Fruit fly (Drosophila melanogaster) whole organism, wandering third instar larva: ENCODE data around the gene nAChRalpha5.

Experiments
- Abd-B ChIP-seq: fragments of >200 bp; optimal IDR thresholded peaks from 2 replicates; lab custom pipeline; 2017; ENCODE audit warnings: missing biosample characterization, missing genetic modification characterization
- CG32264 ChIP-seq: fragments of 200-800 bp; sonication (Bioruptor generic); optimal IDR thresholded peaks from 2 replicates; lab custom pipeline; 2016; ENCODE audit warnings: missing biosample characterization, missing genetic modification characterization
- CG9705 ChIP-seq: fragments of 200-800 bp; sonication (Bioruptor generic); optimal IDR thresholded peaks from 2 replicates; lab custom pipeline; 2018; ENCODE audit warnings: missing biosample characterization, mild to moderate bottlenecking, missing genetic modification characterization
- CrebA ChIP-seq: fragments of 200-800 bp; sonication (Bioruptor generic); optimal IDR thresholded peaks from 2 replicates; lab custom pipeline; 2016; ENCODE audit warnings: missing biosample characterization, mild to moderate bottlenecking, missing genetic modification characterization, borderline replicate concordance
- Dfd ChIP-seq: fragments of >200 bp; optimal IDR thresholded peaks from 2 replicates; lab custom pipeline; 2017; ENCODE audit warnings: missing biosample characterization, missing genetic modification characterization
- Dif ChIP-seq: fragments of 200-275, 200-300 bp; sonication (Bioruptor generic); optimal IDR thresholded peaks from 2 replicates; lab custom pipeline; 2018; ENCODE audit warnings: missing biosample characterization, missing genetic modification characterization; ENCODE audit not compliant: partially characterized antibody
- GATAd ChIP-seq: sonication (Bioruptor generic); optimal IDR thresholded peaks from 2 replicates; lab custom pipeline; 2016; ENCODE audit warnings: missing biosample characterization, missing genetic modification characterization
- HLH106 ChIP-seq: fragments of 200-800 bp; optimal IDR thresholded peaks from 3 replicates; lab custom pipeline; 2019; ENCODE audit warnings: missing biosample characterization, mild to moderate bottlenecking, missing genetic modification characterization, moderate library complexity
- Hnf4 ChIP-seq: fragments of 200-800 bp; sonication (Bioruptor generic); optimal IDR thresholded peaks from 2 replicates; lab custom pipeline; 2016; ENCODE audit warnings: missing biosample characterization, mild to moderate bottlenecking, missing genetic modification characterization
- Hr83 ChIP-seq: fragments of 200-300 bp; sonication (Bioruptor generic); optimal IDR thresholded peaks from 2 replicates; lab custom pipeline; 2016; ENCODE audit warnings: missing biosample characterization, mild to moderate bottlenecking, missing genetic modification characterization, moderate library complexity; ENCODE audit not compliant: poor library complexity, severe bottlenecking
- Jra ChIP-seq: sonication (Bioruptor generic); optimal IDR thresholded peaks from 2 replicates; lab custom pipeline; 2016; ENCODE audit warnings: missing biosample characterization, missing genetic modification characterization
- Mio ChIP-seq: sonication (Bioruptor generic); optimal IDR thresholded peaks from 2 replicates; lab custom pipeline; 2016; ENCODE audit warnings: missing biosample characterization, missing genetic modification characterization
- Myc ChIP-seq: fragments of >200 bp; optimal IDR thresholded peaks from 2 replicates; lab custom pipeline; 2017
- N ChIP-seq: fragments of >200 bp; optimal IDR thresholded peaks from 2 replicates; lab custom pipeline; 2018; ENCODE audit warnings: missing biosample characterization, missing external identifiers, missing genetic modification characterization
- OdsH ChIP-seq: fragments of 200-800 bp; sonication (Bioruptor generic); optimal IDR thresholded peaks from 2 replicates; lab custom pipeline; 2016; ENCODE audit warnings: missing biosample characterization, mild to moderate bottlenecking, missing genetic modification characterization
- Rel ChIP-seq, 2 experiments: fragments of 200-800 bp; sonication (Bioruptor generic) in 1 of 2; optimal IDR thresholded peaks; 2 replicates in 1 of 2; 3 replicates in 1 of 2; lab custom pipeline; 2016 to 2019; ENCODE audit warnings: mild to moderate bottlenecking in 2 of 2, missing biosample characterization in 2 of 2, missing genetic modification characterization in 2 of 2, moderate library complexity in 1 of 2
- Sp1 ChIP-seq: fragments of 200-800 bp; sonication (Bioruptor generic); optimal IDR thresholded peaks from 3 replicates; lab custom pipeline; 2019; ENCODE audit warnings: missing biosample characterization, mild to moderate bottlenecking, missing genetic modification characterization, moderate library complexity
- Vsx2 ChIP-seq: fragments of 200-300, 225-300 bp; sonication (Bioruptor generic); optimal IDR thresholded peaks from 2 replicates; lab custom pipeline; 2018; ENCODE audit warnings: missing biosample characterization, missing genetic modification characterization; ENCODE audit not compliant: partially characterized antibody
- br ChIP-seq: fragments of 200-800 bp; sonication (Bioruptor generic); optimal IDR thresholded peaks from 2 replicates; lab custom pipeline; 2016; ENCODE audit warnings: missing biosample characterization, missing genetic modification characterization
- brk ChIP-seq: fragments of 200-800 bp; sonication (Bioruptor generic); optimal IDR thresholded peaks from 2 replicates; lab custom pipeline; 2016; ENCODE audit warnings: missing biosample characterization, mild to moderate bottlenecking, missing genetic modification characterization
- dl ChIP-seq, 2 experiments: fragments of 175-275, 200-275 bp in 1 of 2; fragments of 200-275 bp in 1 of 2; sonication (Bioruptor generic); optimal IDR thresholded peaks; lab custom pipeline; 2018; ENCODE audit warnings: mild to moderate bottlenecking in 2 of 2, missing biosample characterization in 2 of 2, missing genetic modification characterization in 2 of 2, moderate library complexity in 2 of 2; ENCODE audit not compliant: partially characterized antibody in 2 of 2, insufficient read depth in 1 of 2
- dmrt93B ChIP-seq: fragments of 200-800 bp; sonication (Bioruptor generic); optimal IDR thresholded peaks from 2 replicates; lab custom pipeline; 2018; ENCODE audit warnings: missing biosample characterization, mild to moderate bottlenecking, missing genetic modification characterization
- dsf ChIP-seq: sonication (Bioruptor generic); optimal IDR thresholded peaks from 2 replicates; lab custom pipeline; 2016; ENCODE audit warnings: missing biosample characterization, missing genetic modification characterization, borderline replicate concordance
- ey ChIP-seq: fragments of 200-800 bp; sonication (Bioruptor generic); optimal IDR thresholded peaks from 2 replicates; lab custom pipeline; 2016; ENCODE audit warnings: missing biosample characterization, missing genetic modification characterization
- foxo ChIP-seq, 2 experiments: fragments of 200-800 bp; sonication (Bioruptor generic); optimal IDR thresholded peaks; 2 replicates in 1 of 2; 3 replicates in 1 of 2; lab custom pipeline; 2016 to 2017; ENCODE audit warnings: missing biosample characterization in 2 of 2, missing genetic modification characterization in 2 of 2
- fru ChIP-seq: fragments of 200-800 bp; sonication (Bioruptor generic); optimal IDR thresholded peaks from 3 replicates; lab custom pipeline; 2016; ENCODE audit warnings: missing biosample characterization, mild to moderate bottlenecking, missing genetic modification characterization
- h ChIP-seq: fragments of 200-800 bp; sonication (Bioruptor generic); optimal IDR thresholded peaks from 3 replicates; lab custom pipeline; 2016; ENCODE audit warnings: missing biosample characterization, mild to moderate bottlenecking, missing genetic modification characterization
- jim ChIP-seq: fragments of 175-275, 200-325 bp; sonication (Bioruptor generic); optimal IDR thresholded peaks from 2 replicates; lab custom pipeline; 2016; ENCODE audit warnings: missing biosample characterization, mild to moderate bottlenecking, missing genetic modification characterization
- lola ChIP-seq: fragments of >200 bp; optimal IDR thresholded peaks from 2 replicates; lab custom pipeline; 2017; ENCODE audit warnings: missing biosample characterization, missing genetic modification characterization
- pan ChIP-seq: fragments of >200 bp; optimal IDR thresholded peaks from 2 replicates; lab custom pipeline; 2017
- psq ChIP-seq: fragments of 200-800 bp; sonication (Bioruptor generic); optimal IDR thresholded peaks from 3 replicates; lab custom pipeline; 2017; ENCODE audit warnings: missing biosample characterization, mild to moderate bottlenecking, missing genetic modification characterization, moderate library complexity
- rgr ChIP-seq: fragments of 200-800 bp; sonication (Bioruptor generic); optimal IDR thresholded peaks from 3 replicates; lab custom pipeline; 2016; ENCODE audit warnings: missing biosample characterization, mild to moderate bottlenecking, missing genetic modification characterization
- sv ChIP-seq: fragments of 200-800 bp; sonication (Bioruptor generic); optimal IDR thresholded peaks from 3 replicates; lab custom pipeline; 2016; ENCODE audit warnings: missing biosample characterization, missing genetic modification characterization
- tai ChIP-seq: sonication (Bioruptor generic); optimal IDR thresholded peaks from 2 replicates; lab custom pipeline; 2016; ENCODE audit warnings: missing biosample characterization, missing genetic modification characterization
- usp ChIP-seq: fragments of >200 bp; optimal IDR thresholded peaks from 2 replicates; lab custom pipeline; 2017; ENCODE audit warnings: missing biosample characterization, missing genetic modification characterization
- woc ChIP-seq: sonication (Bioruptor generic); optimal IDR thresholded peaks from 2 replicates; lab custom pipeline; 2016; ENCODE audit warnings: missing biosample characterization, mild to moderate bottlenecking, missing genetic modification characterization

The nAChRalpha5 gene

DNA sequence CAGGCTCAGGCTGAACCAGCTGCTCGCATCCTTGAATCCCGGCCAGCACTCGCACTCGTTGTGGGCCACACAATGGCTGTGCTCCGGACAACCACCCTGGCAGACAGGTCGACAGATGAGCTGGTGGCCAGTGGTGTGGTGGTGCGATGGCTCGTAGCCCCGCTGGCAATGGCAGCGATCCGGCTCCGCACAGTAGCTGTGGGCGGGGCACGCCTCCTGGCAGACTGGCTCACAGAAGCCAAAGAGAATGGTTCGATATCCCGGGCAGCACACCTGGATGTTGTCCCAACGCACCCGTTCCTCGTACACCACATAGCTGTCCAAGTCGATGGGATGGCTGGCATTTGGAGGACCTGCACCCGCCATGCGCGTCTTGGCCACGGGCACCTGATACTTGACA, 20.3 kb upstream of the nAChRalpha5 start:
- TF ChIP-seq Abd-B (GFP tag; lab: Kevin White, UChicago) (no peak), HLH106 (tag; lab: Kevin White, UChicago) (no peak), brk (no peak)

- no peak for TF ChIP-seq Myc (lab: Kevin White, UChicago)
- no peak for TF ChIP-seq foxo (GFP tag; optimal IDR thresholded peaks at IDR 0.05; lab: Kevin White, UChicago)
- TF ChIP-seq dsf (GFP tag; lab: Kevin White, UChicago): no peak
- no peak for TF ChIP-seq Rel (GFP tag; optimal IDR thresholded peaks at IDR 0.05; lab: Kevin White, UChicago)
- no peak for TF ChIP-seq Rel (tag; optimal IDR thresholded peaks at IDR 0.05; lab: Kevin White, UChicago)
- TF ChIP-seq Dif (GFP tag; lab: Kevin White, UChicago): no peak
- no peak for TF ChIP-seq dmrt93B (GFP tag; lab: Kevin White, UChicago)
- TF ChIP-seq Vsx2 (GFP tag; lab: Kevin White, UChicago): no peak
- TF ChIP-seq Hr83 (GFP tag; lab: Kevin White, UChicago): no peak
- no peak for TF ChIP-seq Jra (GFP tag; lab: Kevin White, UChicago)
- TF ChIP-seq jim (GFP tag; lab: Kevin White, UChicago): no peak
- no peak for TF ChIP-seq OdsH (GFP tag; lab: Kevin White, UChicago)
- no peak for TF ChIP-seq Dfd
- TF ChIP-seq br (GFP tag; lab: Kevin White, UChicago): no peak
- TF ChIP-seq brk: no peak
- TF ChIP-seq CrebA (GFP tag; lab: Kevin White, UChicago): no peak
- TF ChIP-seq Abd-B (GFP tag; lab: Kevin White, UChicago): no peak
- no peak for TF ChIP-seq usp (GFP tag; lab: Kevin White, UChicago)
- TF ChIP-seq Sp1: no peak
- no peak for TF ChIP-seq Hnf4 (GFP tag; lab: Kevin White, UChicago)
Measured at dm6 chr2L:14020108-14020507, 19.9 kb upstream of the nAChRalpha5 start, which contains the start of gene NimC3. NimC3 (minus strand) TSS chr2L:14020208.

- no peak for TF ChIP-seq N
- no peak for TF ChIP-seq OdsH (GFP tag; lab: Kevin White, UChicago)
- no peak for TF ChIP-seq CG32264 (GFP tag; lab: Kevin White, UChicago)
- TF ChIP-seq Dif (GFP tag; lab: Kevin White, UChicago): peak; percentile 30
- no peak for TF ChIP-seq Sp1
- TF ChIP-seq psq: no peak
- TF ChIP-seq Vsx2 (GFP tag; lab: Kevin White, UChicago): peak; percentile 91
- no peak for TF ChIP-seq Mio (GFP tag; lab: Kevin White, UChicago)
- no peak for TF ChIP-seq woc
- no peak for TF ChIP-seq tai (GFP tag; lab: Kevin White, UChicago)
- no peak for TF ChIP-seq lola (GFP tag; lab: Kevin White, UChicago)
- peak; percentile 37 for TF ChIP-seq CrebA (GFP tag; lab: Kevin White, UChicago)
- peak; percentile 2 for TF ChIP-seq brk
- TF ChIP-seq Abd-B (GFP tag; lab: Kevin White, UChicago): no peak
- no peak for TF ChIP-seq Dfd
- TF ChIP-seq GATAd: no peak
- no peak for TF ChIP-seq rgr (GFP tag; lab: Kevin White, UChicago)
- TF ChIP-seq jim (GFP tag; lab: Kevin White, UChicago): no peak
- TF ChIP-seq dl (GFP tag; optimal IDR thresholded peaks at IDR 0.05; lab: Kevin White, UChicago; ENCODE audit: insufficient read depth in 1 of 2, partially characterized antibody in 2 of 2): peak in 1 of 2 experiments; percentile 27
- TF ChIP-seq fru (GFP tag; lab: Kevin White, UChicago): no peak
Measured at dm6 chr2L:14020545-14020874, 19.5 kb upstream of the nAChRalpha5 start.

dm6 chr2L:14020875-14021643, 18.9 kb upstream of the nAChRalpha5 start:
- TF ChIP-seq woc (peak; percentile 75), CrebA (GFP tag; lab: Kevin White, UChicago) (no peak), lola (GFP tag; lab: Kevin White, UChicago) (no peak), Dfd (peak; percentile 28), CG9705 (no peak), fru (GFP tag; lab: Kevin White, UChicago) (peak; percentile 66), br (GFP tag; lab: Kevin White, UChicago) (peak; percentile 44), tai (GFP tag; lab: Kevin White, UChicago) (peak; percentile 15), Hnf4 (GFP tag; lab: Kevin White, UChicago) (peak; percentile 58), h (GFP tag; lab: Kevin White, UChicago) (peak; percentile 71), Jra (GFP tag; lab: Kevin White, UChicago) (no peak), dl (GFP tag; optimal IDR thresholded peaks at IDR 0.05; lab: Kevin White, UChicago; ENCODE audit: insufficient read depth in 1 of 2, partially characterized antibody in 2 of 2) (no peak), Hr83 (GFP tag; lab: Kevin White, UChicago) (peak; percentile 35), OdsH (GFP tag; lab: Kevin White, UChicago) (peak; percentile 9), dmrt93B (GFP tag; lab: Kevin White, UChicago) (no peak), pan (lab: Kevin White, UChicago) (peak; percentile 23), Sp1 (peak; percentile 46), GATAd (no peak), Rel (GFP tag; optimal IDR thresholded peaks at IDR 0.05; lab: Kevin White, UChicago) (no peak), Rel (tag; optimal IDR thresholded peaks at IDR 0.05; lab: Kevin White, UChicago) (no peak), dsf (GFP tag; lab: Kevin White, UChicago) (no peak), brk (peak; percentile 31), psq (peak; percentile 18), CG32264 (GFP tag; lab: Kevin White, UChicago) (no peak), jim (GFP tag; lab: Kevin White, UChicago) (no peak), foxo (GFP tag; optimal IDR thresholded peaks at IDR 0.05; lab: Kevin White, UChicago) (peak; percentile 2 to 71), sv (peak; percentile 28), Vsx2 (GFP tag; lab: Kevin White, UChicago) (no peak), Myc (lab: Kevin White, UChicago) (no peak), HLH106 (tag; lab: Kevin White, UChicago) (peak; percentile 49), ey (GFP tag; lab: Kevin White, UChicago) (peak; percentile 24)
